Fruit fly (Drosophila melanogaster): Measurements from ENCODE around the gene Spec2.

dm6 chr3R:5624115-5624878 lies at the start of gene Spec2, which contains the start of the genes Dph4 and RpL13A:
- TF ChIP-seq usp (GFP tag; optimal IDR thresholded peaks at IDR 0.05) (no peak), psq (optimal IDR thresholded peaks at IDR 0.05) (no peak), CG8478 (optimal IDR thresholded peaks at IDR 0.05) (no peak)
